Fruit fly (Drosophila melanogaster) whole organism, wandering third instar larva: ENCODE data around the gene KdelR.

Experiments used
- Abd-B ChIP-seq: fragments of >200 bp; optimal IDR thresholded peaks from 2 replicates; lab custom pipeline; 2017; ENCODE audit warnings: missing biosample characterization, missing genetic modification characterization
- CG32264 ChIP-seq: fragments of 200-800 bp; sonication (Bioruptor generic); optimal IDR thresholded peaks from 2 replicates; lab custom pipeline; 2016; ENCODE audit warnings: missing biosample characterization, missing genetic modification characterization
- CG9705 ChIP-seq: fragments of 200-800 bp; sonication (Bioruptor generic); optimal IDR thresholded peaks from 2 replicates; lab custom pipeline; 2018; ENCODE audit warnings: missing biosample characterization, mild to moderate bottlenecking, missing genetic modification characterization
- CrebA ChIP-seq: fragments of 200-800 bp; sonication (Bioruptor generic); optimal IDR thresholded peaks from 2 replicates; lab custom pipeline; 2016; ENCODE audit warnings: missing biosample characterization, mild to moderate bottlenecking, missing genetic modification characterization, borderline replicate concordance
- Dfd ChIP-seq: fragments of >200 bp; optimal IDR thresholded peaks from 2 replicates; lab custom pipeline; 2017; ENCODE audit warnings: missing biosample characterization, missing genetic modification characterization
- Dif ChIP-seq: fragments of 200-275, 200-300 bp; sonication (Bioruptor generic); optimal IDR thresholded peaks from 2 replicates; lab custom pipeline; 2018; ENCODE audit warnings: missing biosample characterization, missing genetic modification characterization; ENCODE audit not compliant: partially characterized antibody
- GATAd ChIP-seq: sonication (Bioruptor generic); optimal IDR thresholded peaks from 2 replicates; lab custom pipeline; 2016; ENCODE audit warnings: missing biosample characterization, missing genetic modification characterization
- HLH106 ChIP-seq: fragments of 200-800 bp; optimal IDR thresholded peaks from 3 replicates; lab custom pipeline; 2019; ENCODE audit warnings: missing biosample characterization, mild to moderate bottlenecking, missing genetic modification characterization, moderate library complexity
- Hnf4 ChIP-seq: fragments of 200-800 bp; sonication (Bioruptor generic); optimal IDR thresholded peaks from 2 replicates; lab custom pipeline; 2016; ENCODE audit warnings: missing biosample characterization, mild to moderate bottlenecking, missing genetic modification characterization
- Hr78 ChIP-seq: fragments of >200 bp; optimal IDR thresholded peaks from 2 replicates; lab custom pipeline; 2017; ENCODE audit warnings: missing biosample characterization, missing genetic modification characterization
- Hr83 ChIP-seq: fragments of 200-300 bp; sonication (Bioruptor generic); optimal IDR thresholded peaks from 2 replicates; lab custom pipeline; 2016; ENCODE audit warnings: missing biosample characterization, mild to moderate bottlenecking, missing genetic modification characterization, moderate library complexity; ENCODE audit not compliant: poor library complexity, severe bottlenecking
- Jra ChIP-seq: sonication (Bioruptor generic); optimal IDR thresholded peaks from 2 replicates; lab custom pipeline; 2016; ENCODE audit warnings: missing biosample characterization, missing genetic modification characterization
- Mio ChIP-seq: sonication (Bioruptor generic); optimal IDR thresholded peaks from 2 replicates; lab custom pipeline; 2016; ENCODE audit warnings: missing biosample characterization, missing genetic modification characterization
- Myc ChIP-seq: fragments of >200 bp; optimal IDR thresholded peaks from 2 replicates; lab custom pipeline; 2017
- N ChIP-seq: fragments of >200 bp; optimal IDR thresholded peaks from 2 replicates; lab custom pipeline; 2018; ENCODE audit warnings: missing biosample characterization, missing external identifiers, missing genetic modification characterization
- OdsH ChIP-seq: fragments of 200-800 bp; sonication (Bioruptor generic); optimal IDR thresholded peaks from 2 replicates; lab custom pipeline; 2016; ENCODE audit warnings: missing biosample characterization, mild to moderate bottlenecking, missing genetic modification characterization
- Rel ChIP-seq, 2 experiments: fragments of 200-800 bp; sonication (Bioruptor generic) in 1 of 2; optimal IDR thresholded peaks; 2 replicates in 1 of 2; 3 replicates in 1 of 2; lab custom pipeline; 2016 to 2019; ENCODE audit warnings: mild to moderate bottlenecking in 2 of 2, missing biosample characterization in 2 of 2, missing genetic modification characterization in 2 of 2, moderate library complexity in 1 of 2
- Sp1 ChIP-seq: fragments of 200-800 bp; sonication (Bioruptor generic); optimal IDR thresholded peaks from 3 replicates; lab custom pipeline; 2019; ENCODE audit warnings: missing biosample characterization, mild to moderate bottlenecking, missing genetic modification characterization, moderate library complexity
- Vsx2 ChIP-seq: fragments of 200-300, 225-300 bp; sonication (Bioruptor generic); optimal IDR thresholded peaks from 2 replicates; lab custom pipeline; 2018; ENCODE audit warnings: missing biosample characterization, missing genetic modification characterization; ENCODE audit not compliant: partially characterized antibody
- br ChIP-seq: fragments of 200-800 bp; sonication (Bioruptor generic); optimal IDR thresholded peaks from 2 replicates; lab custom pipeline; 2016; ENCODE audit warnings: missing biosample characterization, missing genetic modification characterization
- brk ChIP-seq: fragments of 200-800 bp; sonication (Bioruptor generic); optimal IDR thresholded peaks from 2 replicates; lab custom pipeline; 2016; ENCODE audit warnings: missing biosample characterization, mild to moderate bottlenecking, missing genetic modification characterization
- dl ChIP-seq, 2 experiments: fragments of 175-275, 200-275 bp in 1 of 2; fragments of 200-275 bp in 1 of 2; sonication (Bioruptor generic); optimal IDR thresholded peaks; lab custom pipeline; 2018; ENCODE audit warnings: mild to moderate bottlenecking in 2 of 2, missing biosample characterization in 2 of 2, missing genetic modification characterization in 2 of 2, moderate library complexity in 2 of 2; ENCODE audit not compliant: partially characterized antibody in 2 of 2, insufficient read depth in 1 of 2
- dmrt93B ChIP-seq: fragments of 200-800 bp; sonication (Bioruptor generic); optimal IDR thresholded peaks from 2 replicates; lab custom pipeline; 2018; ENCODE audit warnings: missing biosample characterization, mild to moderate bottlenecking, missing genetic modification characterization
- dsf ChIP-seq: sonication (Bioruptor generic); optimal IDR thresholded peaks from 2 replicates; lab custom pipeline; 2016; ENCODE audit warnings: missing biosample characterization, missing genetic modification characterization, borderline replicate concordance
- ey ChIP-seq: fragments of 200-800 bp; sonication (Bioruptor generic); optimal IDR thresholded peaks from 2 replicates; lab custom pipeline; 2016; ENCODE audit warnings: missing biosample characterization, missing genetic modification characterization
- foxo ChIP-seq, 2 experiments: fragments of 200-800 bp; sonication (Bioruptor generic); optimal IDR thresholded peaks; 2 replicates in 1 of 2; 3 replicates in 1 of 2; lab custom pipeline; 2016 to 2017; ENCODE audit warnings: missing biosample characterization in 2 of 2, missing genetic modification characterization in 2 of 2
- fru ChIP-seq: fragments of 200-800 bp; sonication (Bioruptor generic); optimal IDR thresholded peaks from 3 replicates; lab custom pipeline; 2016; ENCODE audit warnings: missing biosample characterization, mild to moderate bottlenecking, missing genetic modification characterization
- h ChIP-seq: fragments of 200-800 bp; sonication (Bioruptor generic); optimal IDR thresholded peaks from 3 replicates; lab custom pipeline; 2016; ENCODE audit warnings: missing biosample characterization, mild to moderate bottlenecking, missing genetic modification characterization
- jim ChIP-seq: fragments of 175-275, 200-325 bp; sonication (Bioruptor generic); optimal IDR thresholded peaks from 2 replicates; lab custom pipeline; 2016; ENCODE audit warnings: missing biosample characterization, mild to moderate bottlenecking, missing genetic modification characterization
- lola ChIP-seq: fragments of >200 bp; optimal IDR thresholded peaks from 2 replicates; lab custom pipeline; 2017; ENCODE audit warnings: missing biosample characterization, missing genetic modification characterization
- pan ChIP-seq: fragments of >200 bp; optimal IDR thresholded peaks from 2 replicates; lab custom pipeline; 2017
- psq ChIP-seq: fragments of 200-800 bp; sonication (Bioruptor generic); optimal IDR thresholded peaks from 3 replicates; lab custom pipeline; 2017; ENCODE audit warnings: missing biosample characterization, mild to moderate bottlenecking, missing genetic modification characterization, moderate library complexity
- rgr ChIP-seq: fragments of 200-800 bp; sonication (Bioruptor generic); optimal IDR thresholded peaks from 3 replicates; lab custom pipeline; 2016; ENCODE audit warnings: missing biosample characterization, mild to moderate bottlenecking, missing genetic modification characterization
- sage ChIP-seq: fragments of 200-800 bp; sonication (Bioruptor generic); optimal IDR thresholded peaks from 2 replicates; lab custom pipeline; 2016; ENCODE audit warnings: missing biosample characterization, mild to moderate bottlenecking, missing genetic modification characterization
- sv ChIP-seq: fragments of 200-800 bp; sonication (Bioruptor generic); optimal IDR thresholded peaks from 3 replicates; lab custom pipeline; 2016; ENCODE audit warnings: missing biosample characterization, missing genetic modification characterization
- tai ChIP-seq: sonication (Bioruptor generic); optimal IDR thresholded peaks from 2 replicates; lab custom pipeline; 2016; ENCODE audit warnings: missing biosample characterization, missing genetic modification characterization
- usp ChIP-seq: fragments of >200 bp; optimal IDR thresholded peaks from 2 replicates; lab custom pipeline; 2017; ENCODE audit warnings: missing biosample characterization, missing genetic modification characterization
- woc ChIP-seq: sonication (Bioruptor generic); optimal IDR thresholded peaks from 2 replicates; lab custom pipeline; 2016; ENCODE audit warnings: missing biosample characterization, mild to moderate bottlenecking, missing genetic modification characterization

The KdelR gene

DNA sequence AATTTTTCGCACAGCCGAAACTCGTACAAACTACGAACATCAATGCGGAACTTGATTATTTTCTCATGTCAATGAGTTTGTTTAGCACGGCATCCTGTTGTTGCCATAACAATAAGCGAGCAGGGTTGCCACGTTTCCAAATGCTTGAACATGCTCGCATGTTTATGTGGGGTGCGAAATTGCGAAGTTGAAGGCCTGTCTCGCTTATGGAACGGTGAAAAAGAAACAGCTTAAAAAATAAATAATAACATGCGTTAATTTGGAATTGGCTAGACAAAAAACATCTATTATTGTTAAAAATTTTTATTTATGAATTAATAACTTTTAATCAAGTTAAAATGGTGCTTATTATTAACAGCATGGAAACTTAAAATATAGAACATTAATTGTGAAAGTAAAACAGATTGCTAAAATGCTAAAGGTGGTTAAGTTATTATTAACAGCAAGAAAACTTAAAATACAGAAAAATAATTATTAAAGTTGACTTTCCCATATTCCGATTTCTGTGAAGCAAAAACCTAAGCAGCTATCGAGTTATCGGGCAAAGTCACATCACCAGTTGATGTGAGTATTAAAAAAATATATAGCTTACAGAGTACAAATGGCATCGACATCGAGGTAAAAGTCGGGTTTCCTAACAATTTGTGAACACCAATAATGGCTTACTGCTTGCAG is 4.3 kb downstream of the KdelR start, which contains the start of the genes Bug22 and TfIIB:
Gene Bug22, minus strand, starts transcription at position 117 of the 675 bp plus-strand sequence.
Gene TfIIB, plus strand, starts transcription at position 537 of the 675 bp plus-strand sequence.
- TF ChIP-seq Jra (GFP tag; lab: Kevin White, UChicago): peak; percentile 66
- peak; percentile 69 for TF ChIP-seq OdsH (GFP tag; lab: Kevin White, UChicago)
- TF ChIP-seq pan (lab: Kevin White, UChicago): no peak
- TF ChIP-seq Abd-B (GFP tag; lab: Kevin White, UChicago): no peak
- peak; percentile 50 for TF ChIP-seq dsf (GFP tag; lab: Kevin White, UChicago)
- no peak for TF ChIP-seq foxo (GFP tag; optimal IDR thresholded peaks at IDR 0.05; lab: Kevin White, UChicago)
- no peak for TF ChIP-seq tai (GFP tag; lab: Kevin White, UChicago)
- peak; percentile 62 for TF ChIP-seq psq (GFP tag; lab: Kevin White, UChicago)
- TF ChIP-seq lola: no peak
- TF ChIP-seq fru (GFP tag; lab: Kevin White, UChicago): no peak
- peak; percentile 79 for TF ChIP-seq Hnf4 (GFP tag; lab: Kevin White, UChicago)
- TF ChIP-seq jim (GFP tag; lab: Kevin White, UChicago): peak; percentile 13
- TF ChIP-seq Sp1: no peak
- no peak for TF ChIP-seq dmrt93B (GFP tag; lab: Kevin White, UChicago)
- TF ChIP-seq CG32264 (GFP tag; lab: Kevin White, UChicago): no peak
- TF ChIP-seq HLH106 (tag; lab: Kevin White, UChicago): peak; percentile 65
- TF ChIP-seq Myc (lab: Kevin White, UChicago): no peak
- no peak for TF ChIP-seq CrebA
- peak; percentile 94 for TF ChIP-seq Hr83 (GFP tag; lab: Kevin White, UChicago)
- TF ChIP-seq dl (GFP tag; optimal IDR thresholded peaks at IDR 0.05; lab: Kevin White, UChicago; ENCODE audit: insufficient read depth in 1 of 2, partially characterized antibody in 2 of 2): no peak
- no peak for TF ChIP-seq Dfd (GFP tag; lab: Kevin White, UChicago)
- no peak for TF ChIP-seq br (GFP tag; lab: Kevin White, UChicago)
- TF ChIP-seq woc (GFP tag; lab: Kevin White, UChicago): peak; percentile 86
- peak; percentile 60 for TF ChIP-seq CG9705
- TF ChIP-seq ey (GFP tag; lab: Kevin White, UChicago): peak; percentile 70
- TF ChIP-seq rgr (GFP tag; lab: Kevin White, UChicago): peak; percentile 72
- no peak for TF ChIP-seq Dif
- TF ChIP-seq Hr78 (GFP tag; lab: Kevin White, UChicago): no peak
- TF ChIP-seq sage (GFP tag; lab: Kevin White, UChicago): no peak
- TF ChIP-seq Mio (GFP tag; lab: Kevin White, UChicago): no peak
- no peak for TF ChIP-seq brk (GFP tag; lab: Kevin White, UChicago)
- TF ChIP-seq h: no peak
- TF ChIP-seq sv: peak; percentile 63
- no peak for TF ChIP-seq N
- no peak for TF ChIP-seq GATAd
- no peak for TF ChIP-seq Rel (GFP tag; optimal IDR thresholded peaks at IDR 0.05; lab: Kevin White, UChicago)
- no peak for TF ChIP-seq Rel (tag; optimal IDR thresholded peaks at IDR 0.05; lab: Kevin White, UChicago)
- TF ChIP-seq Vsx2 (GFP tag; lab: Kevin White, UChicago): no peak
- TF ChIP-seq usp: no peak

DNA sequence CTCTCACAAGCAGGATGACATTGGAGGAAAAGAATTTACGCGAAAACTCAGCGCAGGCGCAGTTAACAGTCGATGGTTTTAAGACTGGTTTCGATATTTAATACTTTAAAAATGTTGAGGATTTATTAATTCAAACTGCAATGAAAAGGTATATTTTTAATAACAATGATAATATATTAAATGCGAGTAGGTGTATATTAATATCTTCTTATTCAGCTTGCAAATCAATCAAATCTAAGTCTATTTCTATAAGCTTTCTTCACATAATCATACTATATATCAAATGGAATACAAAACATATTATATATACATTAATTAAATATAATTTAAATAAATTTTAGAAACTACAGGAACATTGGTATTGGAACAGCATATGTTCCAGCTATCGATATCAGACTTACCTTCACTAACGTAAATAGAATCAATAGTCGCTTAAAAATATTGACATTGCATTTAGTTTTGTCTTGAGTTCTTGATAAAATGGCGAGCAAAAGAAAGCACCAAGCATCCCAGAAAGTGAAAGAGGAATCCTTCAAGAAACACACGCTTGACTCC is 9.0 kb downstream of the KdelR start, which contains the start of the genes TBC1D16 and holn1:
Gene TBC1D16, minus strand, starts transcription at position 51 of the 555 bp plus-strand sequence.
Gene holn1, plus strand, starts transcription at position 390 of the 555 bp plus-strand sequence.
- TF ChIP-seq Hr83 (GFP tag; lab: Kevin White, UChicago) (no peak), Dif (no peak), dl (GFP tag; optimal IDR thresholded peaks at IDR 0.05; lab: Kevin White, UChicago; ENCODE audit: insufficient read depth in 1 of 2, partially characterized antibody in 2 of 2) (no peak)
